Fruit fly (Drosophila melanogaster) whole organism, embryonic: ENCODE data around the gene Lst8.
A peak's percentile ranks its signal among the peaks of the same experiment; 100 is the strongest.

Experiments used
- Antp ChIP-seq: fragments of 200-800 bp; sonication (Bioruptor generic); optimal IDR thresholded peaks from 3 replicates; lab custom pipeline; 2016; ENCODE audit warnings: missing biosample characterization, missing genetic modification characterization
- Asciz ChIP-seq: fragments of 200-800 bp; sonication (Bioruptor generic); optimal IDR thresholded peaks from 2 replicates; lab custom pipeline; 2017; ENCODE audit warnings: missing biosample characterization, mild to moderate bottlenecking, missing genetic modification characterization, missing genetic modification reagents
- Awh ChIP-seq: fragments of 200-800 bp; sonication (Bioruptor generic); IDR thresholded peaks from 2 replicates; pipeline ENCODE4, ENCODE4 v1.3.6; 2022; ENCODE audit warnings: missing biosample characterization, missing genetic modification characterization
- CG10274 ChIP-seq: fragments of 200-800 bp; sonication (Bioruptor generic); optimal IDR thresholded peaks from 3 replicates; lab custom pipeline; 2017; ENCODE audit warnings: missing biosample characterization, mild to moderate bottlenecking, missing genetic modification characterization
- CG10431 ChIP-seq: fragments of 200-800 bp; sonication (Bioruptor generic); optimal IDR thresholded peaks from 3 replicates; lab custom pipeline; 2018; ENCODE audit warnings: missing biosample characterization, mild to moderate bottlenecking, missing genetic modification characterization
- CG10654 ChIP-seq: fragments of 200-800 bp; sonication (Bioruptor generic); optimal IDR thresholded peaks from 2 replicates; lab custom pipeline; 2016; ENCODE audit warnings: missing biosample characterization, missing genetic modification characterization
- CG10979 ChIP-seq: fragments of 200-800 bp; sonication (Bioruptor generic); optimal IDR thresholded peaks from 2 replicates; lab custom pipeline; 2018; ENCODE audit warnings: missing biosample characterization, mild to moderate bottlenecking, missing genetic modification characterization, moderate library complexity
- CG11085 ChIP-seq: fragments of 200-800 bp; sonication (Bioruptor generic); IDR thresholded peaks from 2 replicates; pipeline ENCODE4 v1.3.6; 2022; ENCODE audit warnings: missing biosample characterization, missing genetic modification characterization
- CG12104 ChIP-seq: fragments of 200-800 bp; sonication (Bioruptor generic); optimal IDR thresholded peaks from 3 replicates; lab custom pipeline; 2016; ENCODE audit warnings: missing biosample characterization, missing genetic modification characterization
- CG12299 ChIP-seq: fragments of 200-800 bp; sonication (Bioruptor generic); optimal IDR thresholded peaks from 2 replicates; lab custom pipeline; 2018; ENCODE audit warnings: missing biosample characterization, mild to moderate bottlenecking, missing genetic modification characterization
- CG14710 ChIP-seq: fragments of 200-800 bp; sonication (Bioruptor generic); optimal IDR thresholded peaks from 3 replicates; lab custom pipeline; 2019; ENCODE audit warnings: missing biosample characterization, mild to moderate bottlenecking, missing genetic modification characterization, moderate library complexity
- CG1603 ChIP-seq: fragments of 200-800 bp; sonication (Bioruptor generic); optimal IDR thresholded peaks from 2 replicates; lab custom pipeline; 2019; ENCODE audit warnings: missing biosample characterization, mild to moderate bottlenecking, missing genetic modification characterization, moderate library complexity
- CG18011 ChIP-seq: fragments of 200-800 bp; sonication (Bioruptor generic); optimal IDR thresholded peaks from 2 replicates; lab custom pipeline; 2017; ENCODE audit warnings: missing biosample characterization, missing genetic modification characterization, mild to moderate bottlenecking, moderate library complexity, missing genotype
- CG18262 ChIP-seq: fragments of 200-800 bp; optimal IDR thresholded peaks from 3 replicates; lab custom pipeline; 2019; ENCODE audit warnings: missing biosample characterization, mild to moderate bottlenecking, missing genetic modification characterization, moderate library complexity
- CG2129 ChIP-seq: fragments of 200-800 bp; sonication (Bioruptor generic); IDR thresholded peaks from 2 replicates; pipeline ENCODE4 v1.3.6; 2022; ENCODE audit warnings: missing biosample characterization, missing genetic modification characterization; ENCODE audit not compliant: partially characterized antibody
- CG33213 ChIP-seq: fragments of 200-800 bp; sonication (Bioruptor generic); optimal IDR thresholded peaks from 3 replicates; lab custom pipeline; 2016; ENCODE audit warnings: missing biosample characterization, missing genetic modification characterization
- CG43689 ChIP-seq: fragments of 200-800 bp; sonication (Bioruptor generic); IDR thresholded peaks from 2 replicates; pipeline ENCODE4 v1.3.6; 2022; ENCODE audit warnings: missing biosample characterization, missing genetic modification characterization
- CG4404 ChIP-seq: fragments of 200-800 bp; sonication (Bioruptor generic); IDR thresholded peaks from 2 replicates; pipeline ENCODE4 v1.3.6; 2022; ENCODE audit warnings: missing biosample characterization, missing genetic modification characterization
- CG6272 ChIP-seq: fragments of 200-800 bp; sonication (Bioruptor generic); IDR thresholded peaks from 2 replicates; pipeline ENCODE4 v1.3.6; 2022; ENCODE audit warnings: missing biosample characterization, missing genetic modification characterization
- CG6813 ChIP-seq: fragments of 200-800 bp; sonication (Bioruptor generic); optimal IDR thresholded peaks from 2 replicates; lab custom pipeline; 2017; ENCODE audit warnings: missing biosample characterization, missing genetic modification characterization, mild to moderate bottlenecking, moderate library complexity, missing genetic modification reagents
- CkIIα-i1 ChIP-seq: fragments of 200-800 bp; sonication (Bioruptor generic); IDR thresholded peaks from 2 replicates; pipeline ENCODE4 v1.3.6; 2022; ENCODE audit warnings: missing biosample characterization, missing genetic modification characterization
- D19A ChIP-seq: fragments of 200-800 bp; optimal IDR thresholded peaks from 3 replicates; lab custom pipeline; 2019; ENCODE audit warnings: missing biosample characterization, mild to moderate bottlenecking, missing genetic modification characterization, moderate library complexity
- Eip74EF ChIP-seq, 2 experiments: fragments of 200-800 bp in 1 of 2; fragments of >200 bp in 1 of 2; sonication (Bioruptor generic) in 1 of 2; optimal IDR thresholded peaks; 2 replicates each; lab custom pipeline; 2017 to 2019; ENCODE audit warnings: missing biosample characterization in 2 of 2, missing genetic modification characterization in 2 of 2, mild to moderate bottlenecking in 1 of 2, moderate library complexity in 1 of 2
- Elba2 ChIP-seq: fragments of 200-800 bp; sonication (Bioruptor generic); optimal IDR thresholded peaks from 3 replicates; lab custom pipeline; 2016; ENCODE audit warnings: missing biosample characterization, missing genetic modification characterization
- Fer2 ChIP-seq: fragments of 200-800 bp; sonication (Bioruptor generic); optimal IDR thresholded peaks from 2 replicates; lab custom pipeline; 2018; ENCODE audit warnings: missing biosample characterization, mild to moderate bottlenecking, missing genetic modification characterization, moderate library complexity
- HLH54F ChIP-seq: fragments of 200-800 bp; sonication (Bioruptor generic); optimal IDR thresholded peaks from 3 replicates; lab custom pipeline; 2016; ENCODE audit warnings: missing biosample characterization, missing genetic modification characterization
- HLHmδ ChIP-seq: fragments of 200-800 bp; sonication (Bioruptor generic); optimal IDR thresholded peaks from 2 replicates; lab custom pipeline; 2018; ENCODE audit warnings: missing biosample characterization, mild to moderate bottlenecking, missing genetic modification characterization, moderate library complexity
- HmgZ ChIP-seq: fragments of 200-800 bp; sonication (Bioruptor generic); optimal IDR thresholded peaks from 2 replicates; lab custom pipeline; 2018; ENCODE audit warnings: missing biosample characterization, mild to moderate bottlenecking, missing genetic modification characterization
- Med ChIP-seq: fragments of 200-800 bp; sonication (Bioruptor generic); peaks from one replicate; lab custom pipeline; 2016; ENCODE audit warnings: missing biosample characterization, missing genetic modification characterization, mild to moderate bottlenecking, inconsistent platforms, moderate library complexity
- Sox100B ChIP-seq: fragments of 200-800 bp; sonication (Bioruptor generic); optimal IDR thresholded peaks from 3 replicates; lab custom pipeline; 2018; ENCODE audit warnings: missing biosample characterization, mild to moderate bottlenecking, missing genetic modification characterization
- Trl ChIP-seq, 3 experiments: fragments of >200 bp in 2 of 3; fragments of 200-800 bp in 1 of 3; sonication (Bioruptor generic) in 1 of 3; optimal IDR thresholded peaks; 2 replicates in 1 of 3; 3 replicates in 2 of 3; lab custom pipeline; 2016 to 2017; ENCODE audit warnings: missing biosample characterization in 1 of 3, missing genetic modification characterization in 1 of 3
- ab ChIP-seq: fragments of 200-800 bp; sonication (Bioruptor generic); optimal IDR thresholded peaks from 2 replicates; lab custom pipeline; 2016; ENCODE audit warnings: missing biosample characterization, missing genetic modification characterization
- chinmo ChIP-seq: fragments of 200-800 bp; sonication (Bioruptor generic); IDR thresholded peaks from 4 replicates; pipeline ENCODE4 v1.3.6; 2022; ENCODE audit warnings: missing biosample characterization, missing genetic modification characterization; ENCODE audit not compliant: partially characterized antibody
- dimm ChIP-seq: fragments of 200-800 bp; sonication (Bioruptor generic); IDR thresholded peaks from 2 replicates; pipeline ENCODE4 v1.3.6; 2022; ENCODE audit warnings: missing biosample characterization, missing genetic modification characterization
- disco-r ChIP-seq: fragments of 200-800 bp; sonication (Bioruptor generic); optimal IDR thresholded peaks from 2 replicates; lab custom pipeline; 2016; ENCODE audit warnings: missing biosample characterization, missing genetic modification characterization
- dmrt99B ChIP-seq: fragments of 200-800 bp; sonication (Bioruptor generic); optimal IDR thresholded peaks from 2 replicates; lab custom pipeline; 2018; ENCODE audit warnings: missing biosample characterization, mild to moderate bottlenecking, missing genetic modification characterization, moderate library complexity
- emc ChIP-seq: fragments of 200-800 bp; sonication (Bioruptor generic); optimal IDR thresholded peaks from 2 replicates; lab custom pipeline; 2016; ENCODE audit warnings: missing biosample characterization, missing genetic modification characterization
- gcm2 ChIP-seq: fragments of 200-800 bp; sonication (Bioruptor generic); optimal IDR thresholded peaks from 2 replicates; lab custom pipeline; 2016; ENCODE audit warnings: missing biosample characterization, missing genetic modification characterization
- knrl ChIP-seq: fragments of 200-800 bp; sonication (Bioruptor generic); IDR thresholded peaks from 3 replicates; pipeline ENCODE4 v1.3.6; 2022; ENCODE audit warnings: missing biosample characterization, missing genetic modification characterization; ENCODE audit not compliant: partially characterized antibody
- lov ChIP-seq, 2 experiments: fragments of 200-800 bp in 1 of 2; fragments of >200 bp in 1 of 2; sonication (Bioruptor generic) in 1 of 2; IDR thresholded peaks in 1 of 2; optimal IDR thresholded peaks in 1 of 2; 2 replicates in 1 of 2; 3 replicates in 1 of 2; pipeline versions ENCODE4 v1.3.6 to Lab custom; 2017 to 2022; ENCODE audit warnings: missing biosample characterization in 1 of 2, missing genetic modification characterization in 1 of 2
- mam ChIP-seq: fragments of 200-800 bp; sonication (Bioruptor generic); optimal IDR thresholded peaks from 3 replicates; lab custom pipeline; 2016; ENCODE audit warnings: missing biosample characterization, missing genetic modification characterization
- nau ChIP-seq: fragments of 200-800 bp; sonication (Bioruptor generic); optimal IDR thresholded peaks from 3 replicates; lab custom pipeline; 2017; ENCODE audit warnings: missing biosample characterization, mild to moderate bottlenecking, missing genetic modification characterization, missing genetic modification reagents
- repo ChIP-seq: fragments of 200-800 bp; sonication (Bioruptor generic); optimal IDR thresholded peaks from 2 replicates; lab custom pipeline; 2016; ENCODE audit warnings: missing biosample characterization, missing genetic modification characterization
- scrt ChIP-seq: fragments of 200-800 bp; sonication (Bioruptor generic); optimal IDR thresholded peaks from 2 replicates; lab custom pipeline; 2018; ENCODE audit warnings: missing biosample characterization, mild to moderate bottlenecking, missing genetic modification characterization, moderate library complexity
- slp2 ChIP-seq: fragments of 200-800 bp; sonication (Bioruptor generic); optimal IDR thresholded peaks from 2 replicates; lab custom pipeline; 2016; ENCODE audit warnings: missing biosample characterization, missing genetic modification characterization
- tgo ChIP-seq: fragments of 200-800 bp; sonication (Bioruptor generic); IDR thresholded peaks from 3 replicates; pipeline ENCODE4 v1.3.6; 2022; ENCODE audit warnings: missing biosample characterization, missing genetic modification characterization
- vfl ChIP-seq: fragments of 200-800 bp; sonication (Bioruptor generic); optimal IDR thresholded peaks from 2 replicates; lab custom pipeline; 2016; ENCODE audit warnings: missing biosample characterization, missing genetic modification characterization
- wek ChIP-seq: fragments of 200-800 bp; sonication (Bioruptor generic); optimal IDR thresholded peaks from 3 replicates; lab custom pipeline; 2018; ENCODE audit warnings: missing biosample characterization, mild to moderate bottlenecking, missing genetic modification characterization, moderate library complexity
- z ChIP-seq: fragments of 200-800 bp; sonication (Bioruptor generic); IDR thresholded peaks from 3 replicates; pipeline ENCODE4 v1.3.6; 2022; ENCODE audit warnings: missing biosample characterization, missing genetic modification characterization

Gene Lst8

dm6 chrX:9646022-9646421 lies 40.3 kb upstream of the Lst8 start (continued):
- TF ChIP-seq CG10274 (GFP tag; lab: Kevin White, UChicago), result peak; percentile 90
- TF ChIP-seq ab (GFP tag; lab: Kevin White, UChicago), result peak; percentile 85
- TF ChIP-seq Awh, result peak; percentile 97
- peak; percentile 95 for TF ChIP-seq CG12104 (GFP tag; lab: Kevin White, UChicago)
- TF ChIP-seq tgo (GFP tag; lab: Robert Waterston, UW), result peak; percentile 97
- peak; percentile 95 for TF ChIP-seq emc
- TF ChIP-seq CG4404, result peak; percentile 95
- TF ChIP-seq mam (GFP tag; lab: Kevin White, UChicago), result peak; percentile 96
- TF ChIP-seq lov (optimal IDR thresholded peaks at IDR 0.05; lab: Kevin White, UChicago), result no peak
- peak; percentile 97 for TF ChIP-seq lov (GFP tag; IDR thresholded peaks at IDR 0.05; lab: Robert Waterston, UW)
- peak; percentile 97 for TF ChIP-seq dmrt99B (tag; lab: Kevin White, UChicago)
- peak; percentile 94 for TF ChIP-seq CG18262
- TF ChIP-seq CG6813 (GFP tag; lab: Kevin White, UChicago), result peak; percentile 96
- peak; percentile 97 for TF ChIP-seq repo (GFP tag; lab: Kevin White, UChicago)
- TF ChIP-seq HLH54F (GFP tag; lab: Kevin White, UChicago), result peak; percentile 95
- peak; percentile 97 for TF ChIP-seq Asciz (GFP tag; lab: Kevin White, UChicago)
- TF ChIP-seq Trl (optimal IDR thresholded peaks at IDR 0.05; lab: Kevin White, UChicago), result no peak
- peak; percentile 98 for TF ChIP-seq Trl (GFP tag; optimal IDR thresholded peaks at IDR 0.05; lab: Kevin White, UChicago)
- TF ChIP-seq z, result peak; percentile 79
- TF ChIP-seq CG6272, result peak; percentile 92
- TF ChIP-seq Elba2 (GFP tag; lab: Kevin White, UChicago), result peak; percentile 45
- peak; percentile 92 for TF ChIP-seq CG14710 (tag; lab: Kevin White, UChicago)
- peak; percentile 100 for TF ChIP-seq Med (GFP tag; lab: Kevin White, UChicago)
- TF ChIP-seq CkIIα-i1 (GFP tag; lab: Robert Waterston, UW), result peak; percentile 85
- TF ChIP-seq disco-r (GFP tag; lab: Kevin White, UChicago), result peak; percentile 93
- peak; percentile 85 for TF ChIP-seq wek (GFP tag; lab: Kevin White, UChicago)
- peak; percentile 92 for TF ChIP-seq CG11085 (GFP tag; lab: Robert Waterston, UW)
- TF ChIP-seq gcm2, result peak; percentile 94
- peak; percentile 96 for TF ChIP-seq CG10979 (tag; lab: Kevin White, UChicago)
- TF ChIP-seq CG43689 (GFP tag; lab: Robert Waterston, UW), result peak; percentile 96
- peak; percentile 97 for TF ChIP-seq CG33213
- peak; percentile 94 for TF ChIP-seq nau (GFP tag; lab: Kevin White, UChicago)
- TF ChIP-seq CG1603 (tag; lab: Kevin White, UChicago), result peak; percentile 93
- TF ChIP-seq scrt (GFP tag; lab: Kevin White, UChicago), result peak; percentile 89
- TF ChIP-seq D19A (tag; lab: Kevin White, UChicago), result peak; percentile 91
- peak; percentile 95 for TF ChIP-seq Sox100B (GFP tag; lab: Kevin White, UChicago)
- TF ChIP-seq Antp (GFP tag; lab: Kevin White, UChicago), result peak; percentile 98
- 0 out of 3 replicates have a peak, but pooled peaks have one; percentile 30 for TF ChIP-seq knrl
- peak; percentile 91 for TF ChIP-seq CG12299 (tag; lab: Kevin White, UChicago)
- TF ChIP-seq CG2129 (GFP tag; lab: Robert Waterston, UW), result no peak
- peak; percentile 97 for TF ChIP-seq dimm (GFP tag; lab: Robert Waterston, UW)
- TF ChIP-seq slp2 (GFP tag; lab: Kevin White, UChicago), result peak; percentile 97
- TF ChIP-seq Eip74EF (GFP tag; optimal IDR thresholded peaks at IDR 0.05; lab: Kevin White, UChicago), result peak in 1 of 2 experiments; percentile 95
- TF ChIP-seq CG10431 (GFP tag; lab: Kevin White, UChicago), result peak; percentile 90
- TF ChIP-seq chinmo (GFP tag; lab: Robert Waterston, UW), result peak; percentile 63; the same call in 1 of the 4 replicates
- peak; percentile 89 for TF ChIP-seq vfl (GFP tag; lab: Kevin White, UChicago)
- TF ChIP-seq Fer2 (tag; lab: Kevin White, UChicago), result peak; percentile 86
- TF ChIP-seq HmgZ (tag; lab: Kevin White, UChicago), result peak; percentile 95
- TF ChIP-seq CG10654 (GFP tag; lab: Kevin White, UChicago), result peak; percentile 95
- TF ChIP-seq HLHmδ (GFP tag; lab: Kevin White, UChicago), result no peak
- TF ChIP-seq CG18011 (GFP tag; lab: Kevin White, UChicago), result peak; percentile 83
